Worm (Caenorhabditis elegans) whole organism, L4 larva: ENCODE results near the gene cpna-1.

ENCODE experiments used
- F37D6.2 ChIP-seq: sonication (generic microtip); optimal IDR thresholded peaks from 2 replicates; lab custom pipeline; 2016; ENCODE audit warnings: mild to moderate bottlenecking, missing genetic modification characterization, missing compliant biosample characterization
- F44E2.7 ChIP-seq: fragments of 200-800 bp; sonication (Bioruptor generic); IDR thresholded peaks from 2 replicates; pipeline ENCODE4 v2.1.2; 2022; ENCODE audit warnings: missing genetic modification characterization, missing compliant biosample characterization
- F49E8.2 ChIP-seq: sonication (generic microtip); optimal IDR thresholded peaks from 2 replicates; lab custom pipeline; 2016; ENCODE audit warnings: missing compliant biosample characterization, mild to moderate bottlenecking, missing genetic modification characterization, borderline replicate concordance
- Y48G9A.11 ChIP-seq: fragments of 200-800 bp; sonication (Bioruptor generic); IDR thresholded peaks from 2 replicates; pipeline ENCODE4 v1.3.6; 2022; ENCODE audit warnings: missing genetic modification reagents, missing genetic modification characterization, missing compliant biosample characterization
- Y5F2A.4 ChIP-seq: fragments of 200-800 bp; sonication (Bioruptor generic); optimal IDR thresholded peaks from 2 replicates; lab custom pipeline; 2018; ENCODE audit warnings: mild to moderate bottlenecking, missing genetic modification characterization, missing compliant biosample characterization
- aha-1 ChIP-seq: fragments of 150-350 bp; peaks from one replicate; lab custom pipeline; 2014; ENCODE audit warnings: missing biosample characterization, missing genetic modification characterization
- ceh-28 ChIP-seq: fragments of 150-350 bp; optimal IDR thresholded peaks from 2 replicates; lab custom pipeline; 2014; ENCODE audit warnings: missing biosample characterization, missing genetic modification reagents, missing genetic modification characterization
- cey-2 ChIP-seq: sonication (generic microtip); optimal IDR thresholded peaks from 3 replicates; lab custom pipeline; 2017; ENCODE audit warnings: missing genetic modification characterization, mild to moderate bottlenecking, missing compliant biosample characterization, antibody characterized with exemption, borderline replicate concordance; ENCODE audit not compliant: insufficient read depth
- ctbp-1 ChIP-seq: fragments of 200-800 bp; sonication (Bioruptor generic); IDR thresholded peaks from 2 replicates; pipeline ENCODE4 v1.3.6; 2022; ENCODE audit warnings: missing genetic modification reagents, missing genetic modification characterization, missing compliant biosample characterization
- daf-16 ChIP-seq, 3 experiments: sonication (generic microtip); optimal IDR thresholded peaks; 2 replicates each; lab custom pipeline; 2016 to 2017; ENCODE audit warnings: missing genetic modification characterization in 3 of 3, missing genetic modification reagents in 3 of 3, mild to moderate bottlenecking in 2 of 3, missing compliant biosample characterization in 2 of 3, missing biosample characterization in 1 of 3, moderate library complexity in 1 of 3
- daf-19 ChIP-seq: fragments of 200-800 bp; sonication (Bioruptor generic); conservative IDR thresholded peaks from 2 replicates; pipeline ENCODE4 v1.3.6; 2022; ENCODE audit warnings: missing genetic modification characterization, missing compliant biosample characterization
- egl-43 ChIP-seq: fragments of 200-800 bp; sonication (Bioruptor generic); IDR thresholded peaks from 2 replicates; pipeline ENCODE4 v1.3.6; 2022; ENCODE audit warnings: missing genetic modification reagents, missing genetic modification characterization, missing compliant biosample characterization
- hif-1 ChIP-seq, 2 experiments: sonication (generic microtip); optimal IDR thresholded peaks; 2 replicates each; lab custom pipeline; 2016 to 2017; ENCODE audit warnings: missing compliant biosample characterization in 2 of 2, missing genetic modification characterization in 2 of 2, missing genetic modification reagents in 2 of 2, missing genotype in 2 of 2, mild to moderate bottlenecking in 1 of 2
- hlh-30 ChIP-seq: sonication (generic microtip); optimal IDR thresholded peaks from 2 replicates; lab custom pipeline; 2017; ENCODE audit warnings: antibody characterized with exemption, mild to moderate bottlenecking, missing genetic modification characterization, missing compliant biosample characterization; ENCODE audit not compliant: insufficient read depth
- lin-15B ChIP-seq: fragments of 150-350 bp; sonication (generic microtip); optimal IDR thresholded peaks from 3 replicates; lab custom pipeline; 2014; ENCODE audit warnings: missing biosample characterization, missing genetic modification characterization
- lin-38 ChIP-seq: fragments of 200-800 bp; sonication (Bioruptor generic); IDR thresholded peaks from 2 replicates; pipeline ENCODE4 v1.3.6; 2022; ENCODE audit warnings: missing genetic modification reagents, missing genetic modification characterization, missing compliant biosample characterization
- mdl-1 ChIP-seq, 2 experiments: fragments of 150-350 bp in 1 of 2; sonication (generic microtip) in 1 of 2; optimal IDR thresholded peaks; 2 replicates each; lab custom pipeline; 2014 to 2017; ENCODE audit warnings: missing biosample characterization in 2 of 2, missing genetic modification characterization in 2 of 2
- mes-2 ChIP-seq: sonication (generic microtip); optimal IDR thresholded peaks from 2 replicates; lab custom pipeline; 2016; ENCODE audit warnings: missing genotype, mild to moderate bottlenecking, missing genetic modification characterization, missing compliant biosample characterization; ENCODE audit not compliant: poor library complexity, severe bottlenecking
- mxl-3 ChIP-seq: fragments of 200-800 bp; sonication (Bioruptor generic); optimal IDR thresholded peaks from 2 replicates; lab custom pipeline; 2018; ENCODE audit warnings: mild to moderate bottlenecking, missing genetic modification characterization, missing compliant biosample characterization
- nhr-10 ChIP-seq: fragments of 150-350 bp; optimal IDR thresholded peaks from 2 replicates; lab custom pipeline; 2014; ENCODE audit warnings: missing biosample characterization, missing genetic modification characterization
- nhr-111 ChIP-seq: fragments of 200-800 bp; sonication (Bioruptor generic); optimal IDR thresholded peaks from 2 replicates; lab custom pipeline; 2018; ENCODE audit warnings: mild to moderate bottlenecking, missing genetic modification characterization, missing compliant biosample characterization
- nhr-237 ChIP-seq: sonication (generic microtip); optimal IDR thresholded peaks from 2 replicates; lab custom pipeline; 2017; ENCODE audit warnings: missing biosample characterization, missing genetic modification characterization
- nhr-28 ChIP-seq: fragments of 150-350 bp; optimal IDR thresholded peaks from 2 replicates; lab custom pipeline; 2014; ENCODE audit warnings: missing biosample characterization, missing genetic modification characterization
- nhr-76 ChIP-seq: fragments of 150-350 bp; optimal IDR thresholded peaks from 2 replicates; lab custom pipeline; 2014; ENCODE audit warnings: missing biosample characterization, missing genetic modification characterization
- pha-4 ChIP-seq, 2 experiments: fragments of 150-350 bp in 1 of 2; fragments of 200-800 bp in 1 of 2; sonication (Bioruptor generic) in 1 of 2; IDR thresholded peaks in 1 of 2; optimal IDR thresholded peaks in 1 of 2; 2 replicates each; pipeline versions ENCODE4 v1.3.6 to Lab custom; 2014 to 2022; ENCODE audit warnings: missing genetic modification characterization in 2 of 2, missing genetic modification reagents in 2 of 2, missing biosample characterization in 1 of 2, missing compliant biosample characterization in 1 of 2
- saeg-2 ChIP-seq: fragments of 200-800 bp; sonication (Bioruptor generic); IDR thresholded peaks from 2 replicates; pipeline ENCODE4 v1.3.6; 2022; ENCODE audit warnings: missing genetic modification reagents, missing genetic modification characterization, missing compliant biosample characterization
- set-16 ChIP-seq: fragments of 200-800 bp; sonication (Bioruptor generic); IDR thresholded peaks from 2 replicates; pipeline ENCODE4 v1.3.6; 2022; ENCODE audit warnings: missing genetic modification reagents, missing genetic modification characterization, missing compliant biosample characterization
- spr-1 ChIP-seq: sonication (generic microtip); optimal IDR thresholded peaks from 2 replicates; lab custom pipeline; 2016; ENCODE audit warnings: mild to moderate bottlenecking, missing genetic modification characterization, missing compliant biosample characterization
- unc-130 ChIP-seq: sonication (generic microtip); optimal IDR thresholded peaks from 2 replicates; lab custom pipeline; 2016; ENCODE audit warnings: missing genetic modification reagents, missing genetic modification characterization, missing compliant biosample characterization
- unc-39 ChIP-seq: sonication (generic microtip); optimal IDR thresholded peaks from 2 replicates; lab custom pipeline; 2017; ENCODE audit warnings: missing biosample characterization, missing genetic modification characterization
- vab-7 ChIP-seq: fragments of 200-800 bp; sonication (Bioruptor generic); IDR thresholded peaks from 2 replicates; pipeline ENCODE4 v1.3.6; 2022; ENCODE audit warnings: missing genetic modification reagents, missing genetic modification characterization, missing compliant biosample characterization
- zag-1 ChIP-seq: fragments of 150-350 bp; optimal IDR thresholded peaks from 2 replicates; lab custom pipeline; 2014; ENCODE audit warnings: missing biosample characterization, missing genetic modification characterization
- zip-11 ChIP-seq: fragments of 200-800 bp; sonication (Bioruptor generic); IDR thresholded peaks from 2 replicates; pipeline ENCODE4 v1.3.6; 2022; ENCODE audit warnings: missing genetic modification characterization, missing compliant biosample characterization

cpna-1 gene

DNA sequence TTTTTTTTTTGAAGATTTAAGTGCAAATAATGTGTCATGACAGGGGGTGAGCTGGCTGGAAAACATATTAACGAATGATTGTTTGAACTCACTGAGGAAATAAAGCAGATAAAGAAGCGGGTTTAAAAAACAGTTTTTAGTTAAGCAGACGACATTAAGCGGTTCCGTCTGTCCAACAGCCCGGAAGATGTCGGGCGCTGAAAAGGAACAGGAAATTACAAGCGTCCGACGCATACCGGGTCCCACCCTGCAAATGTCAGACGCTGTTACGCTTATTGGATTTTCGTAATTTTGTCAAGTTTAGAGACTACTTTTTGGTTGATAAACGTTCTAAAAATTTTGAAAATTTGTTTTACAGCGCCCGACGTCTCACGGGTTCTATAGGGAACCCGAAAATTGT is 26.9 kb upstream of the cpna-1 start:
- TF ChIP-seq daf-16 (GFP tag; optimal IDR thresholded peaks at IDR 0.05; lab: Kevin White, UChicago), result no peak
- TF ChIP-seq daf-16 (tag; optimal IDR thresholded peaks at IDR 0.05; lab: Kevin White, UChicago), result no peak
- peak; percentile 91 for TF ChIP-seq aha-1 (tag; lab: Kevin White, UChicago)
- TF ChIP-seq nhr-111, result no peak

DNA sequence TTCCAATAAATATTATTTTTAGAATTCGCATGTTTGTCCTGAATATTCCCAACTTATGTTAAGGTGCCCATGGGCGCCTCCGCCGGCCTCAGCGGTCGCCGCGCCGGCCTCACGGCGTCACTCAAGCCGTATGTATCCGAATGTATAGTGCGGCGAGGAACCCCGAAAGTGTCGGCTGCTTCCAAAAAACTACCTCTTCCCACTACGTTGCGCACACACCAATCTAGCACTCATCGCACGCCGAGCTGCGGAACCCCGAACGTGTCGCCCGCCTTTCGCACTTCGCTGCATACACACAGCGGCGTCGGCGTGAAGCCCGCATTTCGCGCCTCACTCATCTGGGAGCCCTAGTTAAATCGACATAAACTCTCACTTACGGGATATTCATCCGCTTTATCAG is 18.6 kb upstream of the cpna-1 start:
- TF ChIP-seq pha-4 (GFP tag; IDR thresholded peaks at IDR 0.05; lab: Robert Waterston, UW) (no peak), pha-4 (tag; optimal IDR thresholded peaks at IDR 0.05; lab: Kevin White, UChicago) (no peak), Y48G9A.11 (GFP tag; lab: Robert Waterston, UW) (no peak), set-16 (peak; percentile 83), mxl-3 (no peak), egl-43 (GFP tag; lab: Robert Waterston, UW) (0 out of 2 replicates have a peak, but pooled peaks have one; percentile 46), vab-7 (GFP tag; lab: Robert Waterston, UW) (no peak), hif-1 (tag; optimal IDR thresholded peaks at IDR 0.05; lab: Kevin White, UChicago) (no peak), nhr-237 (tag; lab: Kevin White, UChicago) (no peak), nhr-10 (tag; lab: Kevin White, UChicago) (no peak)

DNA sequence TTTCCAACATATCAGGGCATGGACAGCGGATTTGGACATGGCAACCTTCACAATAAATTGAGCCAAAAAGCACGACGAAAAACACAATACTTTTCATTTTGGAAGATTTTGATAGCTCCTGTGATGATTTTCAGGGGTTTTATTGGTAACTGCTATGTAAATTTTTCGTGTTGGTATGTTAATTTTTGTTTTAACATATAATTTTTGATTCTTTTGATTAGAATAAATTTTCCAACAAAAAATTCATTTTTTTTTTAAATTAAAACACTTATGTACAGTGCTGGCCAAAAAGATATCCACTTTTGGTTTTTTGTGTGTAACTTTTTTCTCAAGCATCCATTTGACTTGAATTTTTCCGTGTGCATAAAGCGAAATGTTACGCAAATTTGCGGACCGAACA is 18.1 kb upstream of the cpna-1 start, which contains the start of gene R03H10.4:
R03H10.4 (minus strand) TSS at position 101 of the 400 bp plus-strand sequence.
- peak; percentile 13 for TF ChIP-seq aha-1 (tag; lab: Kevin White, UChicago)

DNA sequence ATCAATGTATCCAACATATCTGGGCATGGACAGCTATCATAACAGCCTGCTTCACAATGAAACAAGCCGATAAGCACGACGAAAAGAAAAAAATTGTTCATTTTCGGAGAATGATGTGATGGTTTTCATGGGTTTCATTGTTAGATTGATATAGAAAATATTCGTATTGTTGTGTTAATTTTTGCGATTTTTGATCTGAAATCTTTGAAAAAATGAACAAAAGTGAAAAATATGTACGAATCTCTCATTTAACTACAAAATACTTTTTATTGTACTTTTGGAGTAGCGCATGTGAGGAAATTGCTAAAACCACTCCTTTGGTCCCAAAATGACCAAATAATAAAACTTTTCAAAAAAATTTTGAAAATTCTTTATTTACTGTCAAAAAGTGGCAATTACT is 16.0 kb upstream of the cpna-1 start, which contains the start of gene R03H10.5:
R03H10.5 (minus strand) TSS at position 101 of the 400 bp plus-strand sequence.
- TF ChIP-seq cey-2 (tag; lab: Kevin White, UChicago) (no peak), lin-15B (tag; lab: Kevin White, UChicago) (no peak), F37D6.2 (no peak), ceh-28 (tag; lab: Kevin White, UChicago) (no peak), nhr-76 (tag; lab: Kevin White, UChicago) (no peak), F44E2.7 (no peak), nhr-28 (tag; lab: Kevin White, UChicago) (no peak), F49E8.2 (tag; lab: Kevin White, UChicago) (no peak), saeg-2 (no peak), lin-38 (GFP tag; lab: Robert Waterston, UW) (no peak), ctbp-1 (no peak), zip-11 (GFP tag; lab: Robert Waterston, UW) (no peak), mdl-1 (tag; optimal IDR thresholded peaks at IDR 0.05; lab: Kevin White, UChicago) (no peak), nhr-111 (no peak), Y5F2A.4 (no peak), mes-2 (tag; lab: Kevin White, UChicago) (no peak), unc-130 (GFP tag; lab: Kevin White, UChicago) (no peak), daf-19 (GFP tag; lab: Robert Waterston, UW) (no peak), hlh-30 (tag; lab: Kevin White, UChicago) (no peak), unc-39 (tag; lab: Kevin White, UChicago) (no peak)

DNA sequence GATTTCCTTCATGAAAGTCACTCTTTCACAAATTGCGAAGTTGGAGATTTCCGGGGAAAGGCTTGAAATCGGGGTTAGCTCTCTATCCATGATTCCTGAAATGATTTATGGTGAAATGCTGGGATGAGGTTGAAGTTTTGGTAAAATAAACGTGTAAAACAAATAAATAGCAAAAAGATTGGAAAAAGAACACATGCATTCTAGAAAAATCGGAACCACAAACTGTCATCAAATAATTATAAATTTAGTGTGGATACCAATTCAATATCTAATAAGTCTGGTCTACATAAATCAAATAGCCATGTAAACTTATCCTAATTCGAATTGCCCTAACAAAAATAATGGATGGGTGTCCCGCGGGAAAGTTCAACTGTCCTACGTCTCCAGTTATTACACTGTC is 13.1 kb upstream of the cpna-1 start, which contains the start of gene R03H10.6:
R03H10.6 (minus strand) TSS at position 101 of the 400 bp plus-strand sequence.
- no peak for TF ChIP-seq zag-1
- no peak for TF ChIP-seq spr-1 (tag; lab: Kevin White, UChicago)
- peak; percentile 82 for TF ChIP-seq aha-1 (tag; lab: Kevin White, UChicago)
